Fruit fly (Drosophila melanogaster): ENCODE data around the gene CG34135.

The CG34135 gene

dm6 chr3R:8715851-8716550 is 52.0 kb downstream of the CG34135 start, which contains the start of gene TMEM216:
TMEM216 (plus strand) TSS chr3R:8716243.
- TF ChIP-seq rgr (GFP tag; optimal IDR thresholded peaks at IDR 0.05), result peak; percentile 1
- no peak for TF ChIP-seq Abd-B (GFP tag; optimal IDR thresholded peaks at IDR 0.05)
- TF ChIP-seq Rel (GFP tag; optimal IDR thresholded peaks at IDR 0.05), result no peak
- peak; percentile 58 for TF ChIP-seq Rel (tag; optimal IDR thresholded peaks at IDR 0.05)
- TF ChIP-seq dsf (GFP tag; optimal IDR thresholded peaks at IDR 0.05; ENCODE audit: borderline replicate concordance), result no peak
- peak; percentile 2 for TF ChIP-seq psq (GFP tag; optimal IDR thresholded peaks at IDR 0.05)

DNA sequence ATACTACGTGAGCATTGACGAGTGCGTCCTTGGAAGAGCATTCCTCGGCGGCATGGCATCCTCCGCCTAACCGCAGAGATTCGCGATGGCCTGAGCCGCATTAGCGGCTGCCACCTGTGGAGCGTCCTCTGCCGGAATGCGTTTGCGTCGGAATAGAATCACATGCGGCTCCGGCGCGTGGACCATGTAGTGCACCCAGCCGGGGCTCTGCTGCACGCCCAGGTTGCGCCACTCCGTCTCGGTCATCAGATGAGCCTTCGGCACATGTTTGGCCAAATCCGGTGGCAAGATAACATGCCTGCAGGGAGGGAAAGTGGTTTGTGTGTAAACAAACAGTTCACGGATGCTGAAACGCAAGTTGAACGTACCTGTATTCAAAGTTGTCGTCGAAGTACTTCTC is 52.6 kb downstream of the CG34135 start:
- TF ChIP-seq foxo (GFP tag; optimal IDR thresholded peaks at IDR 0.05) (no peak), Hr83 (GFP tag; optimal IDR thresholded peaks at IDR 0.05; ENCODE audit: poor library complexity, severe bottlenecking) (no peak), dmrt93B (GFP tag; optimal IDR thresholded peaks at IDR 0.05) (no peak), dl (GFP tag; optimal IDR thresholded peaks at IDR 0.05; ENCODE audit: insufficient read depth in 1 of 2, partially characterized antibody in 2 of 2) (no peak), HLH106 (tag; optimal IDR thresholded peaks at IDR 0.05) (no peak), OdsH (GFP tag; optimal IDR thresholded peaks at IDR 0.05) (no peak), rgr (GFP tag; optimal IDR thresholded peaks at IDR 0.05) (no peak), br (GFP tag; optimal IDR thresholded peaks at IDR 0.05) (no peak), pan (optimal IDR thresholded peaks at IDR 0.05) (no peak), CG32264 (GFP tag; optimal IDR thresholded peaks at IDR 0.05) (no peak), fru (GFP tag; optimal IDR thresholded peaks at IDR 0.05) (no peak), jim (GFP tag; optimal IDR thresholded peaks at IDR 0.05) (no peak), CG9705 (GFP tag; optimal IDR thresholded peaks at IDR 0.05) (no peak), woc (GFP tag; optimal IDR thresholded peaks at IDR 0.05) (no peak), Dfd (GFP tag; optimal IDR thresholded peaks at IDR 0.05) (no peak), Vsx2 (GFP tag; optimal IDR thresholded peaks at IDR 0.05; ENCODE audit: partially characterized antibody) (no peak)

dm6 chr3R:8712722-8713131 is 55.3 kb downstream of the CG34135 start, which contains the start of gene CG8112:
CG8112 (plus strand) TSS chr3R:8712933.
- TF ChIP-seq HLH106 (tag; optimal IDR thresholded peaks at IDR 0.05) (peak; percentile 39), CG9705 (GFP tag; optimal IDR thresholded peaks at IDR 0.05) (no peak), dmrt93B (GFP tag; optimal IDR thresholded peaks at IDR 0.05) (peak; percentile 19), usp (GFP tag; optimal IDR thresholded peaks at IDR 0.05) (no peak), Hr78 (GFP tag; optimal IDR thresholded peaks at IDR 0.05) (no peak), Sp1 (GFP tag; optimal IDR thresholded peaks at IDR 0.05) (peak; percentile 52), foxo (GFP tag; optimal IDR thresholded peaks at IDR 0.05) (peak in 1 of 2 experiments; percentile 42), CrebA (GFP tag; optimal IDR thresholded peaks at IDR 0.05; ENCODE audit: borderline replicate concordance) (no peak), rgr (GFP tag; optimal IDR thresholded peaks at IDR 0.05) (peak; percentile 33), fru (GFP tag; optimal IDR thresholded peaks at IDR 0.05) (peak; percentile 9), Dif (GFP tag; optimal IDR thresholded peaks at IDR 0.05; ENCODE audit: partially characterized antibody) (peak; percentile 5), psq (GFP tag; optimal IDR thresholded peaks at IDR 0.05) (peak; percentile 49), Rel (GFP tag; optimal IDR thresholded peaks at IDR 0.05) (no peak), Rel (tag; optimal IDR thresholded peaks at IDR 0.05) (peak; percentile 9), sage (GFP tag; optimal IDR thresholded peaks at IDR 0.05) (peak; percentile 21), Jra (GFP tag; optimal IDR thresholded peaks at IDR 0.05) (no peak)

DNA sequence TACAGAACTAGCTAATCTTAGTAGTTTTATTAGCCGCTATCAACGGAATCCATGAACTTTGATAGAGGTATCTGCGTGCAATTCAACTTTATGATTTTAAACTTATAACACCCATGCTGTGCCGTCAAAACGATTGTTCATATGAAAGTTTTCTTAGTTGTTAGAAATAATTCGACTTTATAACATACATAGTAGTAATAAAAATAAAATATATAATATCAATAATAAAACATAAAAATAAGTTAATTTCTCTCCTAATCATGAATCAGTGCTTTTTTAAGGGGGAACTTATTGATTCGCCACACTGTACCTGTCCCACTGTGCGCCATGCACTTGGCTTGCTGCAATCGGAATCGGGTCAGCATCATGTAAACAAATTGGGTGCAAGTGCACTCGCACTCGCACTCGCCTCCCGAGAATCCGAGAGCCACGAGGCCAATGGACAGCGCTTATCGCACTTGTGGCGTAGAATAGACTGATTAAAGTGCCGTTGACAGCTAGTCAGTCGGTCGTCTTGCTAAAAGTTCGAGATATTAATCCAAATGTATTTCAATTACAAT is 56.0 kb downstream of the CG34135 start:
- TF ChIP-seq Dif (GFP tag; optimal IDR thresholded peaks at IDR 0.05; ENCODE audit: partially characterized antibody), result peak; percentile 11
- no peak for TF ChIP-seq lola (GFP tag; optimal IDR thresholded peaks at IDR 0.05)
- TF ChIP-seq Hr83 (GFP tag; optimal IDR thresholded peaks at IDR 0.05; ENCODE audit: poor library complexity, severe bottlenecking), result peak; percentile 4

- TF ChIP-seq tai (GFP tag; optimal IDR thresholded peaks at IDR 0.05) (no peak), br (GFP tag; optimal IDR thresholded peaks at IDR 0.05) (no peak), h (GFP tag; optimal IDR thresholded peaks at IDR 0.05) (no peak), dmrt93B (GFP tag; optimal IDR thresholded peaks at IDR 0.05) (no peak), rgr (GFP tag; optimal IDR thresholded peaks at IDR 0.05) (no peak), dl (GFP tag; optimal IDR thresholded peaks at IDR 0.05; ENCODE audit: insufficient read depth in 1 of 2, partially characterized antibody in 2 of 2) (no peak), lola (GFP tag; optimal IDR thresholded peaks at IDR 0.05) (no peak), foxo (GFP tag; optimal IDR thresholded peaks at IDR 0.05) (no peak), HLH106 (tag; optimal IDR thresholded peaks at IDR 0.05) (no peak), Rel (GFP tag; optimal IDR thresholded peaks at IDR 0.05) (no peak), Rel (tag; optimal IDR thresholded peaks at IDR 0.05) (no peak)
Measured at dm6 chr3R:8707166-8707565, 60.8 kb downstream of the CG34135 start.
